Worm (Caenorhabditis elegans) whole organism, L4 larva: ENCODE results near the gene pqn-42.

Source experiments
- R02D3.7 ChIP-seq: fragments of 150-350 bp; sonication (generic microtip); optimal IDR thresholded peaks from 3 replicates; lab custom pipeline; 2014; ENCODE audit warnings: missing biosample characterization, missing genetic modification characterization
- T20F7.1 ChIP-seq: fragments of 200-800 bp; sonication (Bioruptor generic); optimal IDR thresholded peaks from 2 replicates; lab custom pipeline; 2018; ENCODE audit warnings: mild to moderate bottlenecking, missing genetic modification characterization, missing compliant biosample characterization
- Y48G9A.11 ChIP-seq: fragments of 200-800 bp; sonication (Bioruptor generic); IDR thresholded peaks from 2 replicates; pipeline ENCODE4 v1.3.6; 2022; ENCODE audit warnings: missing genetic modification reagents, missing genetic modification characterization, missing compliant biosample characterization
- aha-1 ChIP-seq: fragments of 150-350 bp; peaks from one replicate; lab custom pipeline; 2014; ENCODE audit warnings: missing biosample characterization, missing genetic modification characterization
- attf-4 ChIP-seq: sonication (generic microtip); optimal IDR thresholded peaks from 3 replicates; lab custom pipeline; 2017; ENCODE audit warnings: missing biosample characterization, missing genetic modification characterization
- ceh-32 ChIP-seq: sonication (generic microtip); optimal IDR thresholded peaks from 2 replicates; lab custom pipeline; 2016; ENCODE audit warnings: mild to moderate bottlenecking, missing genetic modification characterization, missing compliant biosample characterization; ENCODE audit not compliant: poor library complexity
- ctbp-1 ChIP-seq: fragments of 200-800 bp; sonication (Bioruptor generic); IDR thresholded peaks from 2 replicates; pipeline ENCODE4 v1.3.6; 2022; ENCODE audit warnings: missing genetic modification reagents, missing genetic modification characterization, missing compliant biosample characterization
- daf-16 ChIP-seq, 3 experiments: sonication (generic microtip); optimal IDR thresholded peaks; 2 replicates each; lab custom pipeline; 2016 to 2017; ENCODE audit warnings: missing genetic modification characterization in 3 of 3, missing genetic modification reagents in 3 of 3, mild to moderate bottlenecking in 2 of 3, missing compliant biosample characterization in 2 of 3, missing biosample characterization in 1 of 3, moderate library complexity in 1 of 3
- dmd-9 ChIP-seq: fragments of 200-800 bp; sonication (Bioruptor generic); IDR thresholded peaks from 2 replicates; pipeline ENCODE4 v1.3.6; 2022; ENCODE audit warnings: missing genetic modification reagents, missing genetic modification characterization, missing compliant biosample characterization
- duxl-1 ChIP-seq: sonication (generic microtip); optimal IDR thresholded peaks from 2 replicates; lab custom pipeline; 2016; ENCODE audit warnings: mild to moderate bottlenecking, missing genetic modification characterization, moderate library complexity, missing compliant biosample characterization; ENCODE audit not compliant: poor library complexity
- dve-1 ChIP-seq: sonication (generic microtip); optimal IDR thresholded peaks from 2 replicates; lab custom pipeline; 2017; ENCODE audit warnings: antibody characterized with exemption, mild to moderate bottlenecking, missing genetic modification characterization, missing compliant biosample characterization; ENCODE audit not compliant: insufficient read depth
- hlh-11 ChIP-seq: fragments of 200-800 bp; sonication (Bioruptor generic); optimal IDR thresholded peaks from 2 replicates; lab custom pipeline; 2018; ENCODE audit warnings: mild to moderate bottlenecking, missing genetic modification characterization, missing compliant biosample characterization
- lim-7 ChIP-seq: fragments of 200-800 bp; sonication (Bioruptor generic); IDR thresholded peaks from 2 replicates; pipeline ENCODE4 v1.3.6; 2022; ENCODE audit warnings: missing genetic modification characterization, missing compliant biosample characterization
- lin-15B ChIP-seq: fragments of 150-350 bp; sonication (generic microtip); optimal IDR thresholded peaks from 3 replicates; lab custom pipeline; 2014; ENCODE audit warnings: missing biosample characterization, missing genetic modification characterization
- lir-3 ChIP-seq: sonication (generic microtip); optimal IDR thresholded peaks from 2 replicates; lab custom pipeline; 2016; ENCODE audit warnings: mild to moderate bottlenecking, missing genetic modification characterization, missing compliant biosample characterization
- madf-5 ChIP-seq, 2 experiments: fragments of 200-800 bp; sonication (Bioruptor generic); IDR thresholded peaks; 2 replicates each; pipeline ENCODE4 v1.3.6; 2022; ENCODE audit warnings: missing compliant biosample characterization in 2 of 2, missing genetic modification characterization in 2 of 2
- nhr-41 ChIP-seq: fragments of 200-800 bp; sonication (Bioruptor generic); IDR thresholded peaks from 2 replicates; pipeline ENCODE4 v1.3.6; 2022; ENCODE audit warnings: missing genetic modification reagents, missing genetic modification characterization, missing compliant biosample characterization
- nhr-48 ChIP-seq: sonication (generic microtip); optimal IDR thresholded peaks from 2 replicates; lab custom pipeline; 2016; ENCODE audit warnings: mild to moderate bottlenecking, missing genetic modification characterization, missing compliant biosample characterization
- saeg-2 ChIP-seq: fragments of 200-800 bp; sonication (Bioruptor generic); IDR thresholded peaks from 2 replicates; pipeline ENCODE4 v1.3.6; 2022; ENCODE audit warnings: missing genetic modification reagents, missing genetic modification characterization, missing compliant biosample characterization
- set-16 ChIP-seq: fragments of 200-800 bp; sonication (Bioruptor generic); IDR thresholded peaks from 2 replicates; pipeline ENCODE4 v1.3.6; 2022; ENCODE audit warnings: missing genetic modification reagents, missing genetic modification characterization, missing compliant biosample characterization
- unc-62 ChIP-seq, 3 experiments: fragments of 150-350 bp in 1 of 3; sonication (generic microtip); optimal IDR thresholded peaks in 2 of 3; peaks in 1 of 3; 1 replicate in 1 of 3; 2 replicates in 2 of 3; lab custom pipeline; 2014 to 2017; ENCODE audit warnings: missing biosample characterization in 3 of 3, missing genetic modification characterization in 3 of 3, missing genetic modification reagents in 3 of 3, missing genotype in 1 of 3
- vab-7 ChIP-seq: fragments of 200-800 bp; sonication (Bioruptor generic); IDR thresholded peaks from 2 replicates; pipeline ENCODE4 v1.3.6; 2022; ENCODE audit warnings: missing genetic modification reagents, missing genetic modification characterization, missing compliant biosample characterization

Gene pqn-42

ce11 chrII:2412649-2413048 is 46.1 kb downstream of the pqn-42 start, which contains the start of gene fbxa-182 (continued):
- no peak for TF ChIP-seq lir-3 (tag; lab: Kevin White, UChicago)
- TF ChIP-seq, all 104 proteins: peak for 6

DNA sequence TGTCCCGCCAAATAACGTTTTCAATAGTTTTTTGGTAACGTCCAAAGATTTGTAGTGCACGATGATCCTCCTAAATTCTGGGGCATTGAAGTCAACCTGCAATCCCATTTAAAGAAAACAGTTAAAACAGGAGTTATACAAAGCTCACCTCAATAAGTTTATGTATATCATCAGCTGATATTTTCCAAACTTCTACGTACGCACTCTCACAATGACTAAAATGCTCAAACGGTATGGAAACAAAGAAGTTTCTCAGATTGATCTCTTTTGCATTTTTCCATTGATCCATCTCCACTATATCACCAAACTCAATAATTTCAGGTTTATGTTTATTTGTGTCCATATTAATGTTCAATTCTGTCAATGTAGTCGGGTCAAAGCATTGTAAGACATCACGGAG is 47.2 kb downstream of the pqn-42 start:
- TF ChIP-seq unc-62 (GFP tag; optimal IDR thresholded peaks at IDR 0.05 in 1 of 2; lab: Kevin White, UChicago) = peak in 1 of 2 experiments; percentile 51
- no peak for TF ChIP-seq unc-62 (tag; optimal IDR thresholded peaks at IDR 0.05; lab: Kevin White, UChicago)
- TF ChIP-seq lim-7 (GFP tag; lab: Robert Waterston, UW) = no peak
- TF ChIP-seq vab-7 (GFP tag; lab: Robert Waterston, UW) = no peak
- TF ChIP-seq R02D3.7 (tag; lab: Kevin White, UChicago) = no peak

- TF ChIP-seq saeg-2 = no peak
- peak; percentile 56; the same call in 1 of the 2 replicates for TF ChIP-seq set-16 (GFP tag; lab: Robert Waterston, UW)
- TF ChIP-seq dve-1 (tag; lab: Kevin White, UChicago) = no peak
- TF ChIP-seq ctbp-1 (GFP tag; lab: Robert Waterston, UW) = no peak
- no peak for TF ChIP-seq lin-15B (tag; lab: Kevin White, UChicago)
- 0 out of 4 replicates have a peak, but pooled peaks of 1 of the 2 experiments have one; percentile 22 for TF ChIP-seq madf-5 (GFP tag; IDR thresholded peaks at IDR 0.05; lab: Robert Waterston, UW)
- TF ChIP-seq ceh-32 (tag; lab: Kevin White, UChicago) = no peak
- TF ChIP-seq T20F7.1 (GFP tag; lab: Kevin White, UChicago) = no peak
- no peak for TF ChIP-seq nhr-41 (GFP tag; lab: Robert Waterston, UW)
- no peak for TF ChIP-seq Y48G9A.11 (GFP tag; lab: Robert Waterston, UW)
- no peak for TF ChIP-seq nhr-48
- no peak for TF ChIP-seq duxl-1 (tag; lab: Kevin White, UChicago)
- no peak for TF ChIP-seq R02D3.7 (tag; lab: Kevin White, UChicago)
- no peak for TF ChIP-seq hlh-11
- TF ChIP-seq daf-16 (GFP tag; optimal IDR thresholded peaks at IDR 0.05; lab: Kevin White, UChicago) = no peak
- TF ChIP-seq daf-16 (tag; optimal IDR thresholded peaks at IDR 0.05; lab: Kevin White, UChicago) = no peak
- TF ChIP-seq attf-4 (tag; lab: Kevin White, UChicago) = no peak
- peak; percentile 82 for TF ChIP-seq aha-1 (tag; lab: Kevin White, UChicago)
- TF ChIP-seq dmd-9 (GFP tag; lab: Robert Waterston, UW) = no peak
Observed at ce11 chrII:2411093-2411492, 47.7 kb downstream of the pqn-42 start.

DNA sequence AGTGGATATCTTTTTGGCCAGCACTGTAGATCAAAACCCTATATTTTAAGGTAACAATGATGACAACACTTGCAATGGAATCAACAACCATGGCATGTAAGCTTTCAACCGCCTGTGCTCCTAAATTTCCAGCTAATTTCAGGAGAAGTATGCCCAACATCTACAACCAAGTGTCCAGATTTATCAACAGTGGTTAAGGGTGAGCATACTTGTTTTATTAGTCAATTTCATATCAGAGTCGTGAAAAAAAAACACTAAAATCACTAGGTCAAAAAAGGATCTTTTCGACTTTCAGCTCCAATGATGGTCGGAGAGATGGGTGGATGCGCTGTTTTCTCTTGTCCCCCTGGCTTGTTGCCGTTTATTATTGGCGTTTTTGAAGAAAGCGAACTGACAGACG is 54.8 kb downstream of the pqn-42 start, which contains the start of gene F16G10.1:
Gene F16G10.1, plus strand, starts transcription at position 301 of the 400 bp plus-strand sequence.
- no peak for TF ChIP-seq lin-15B (tag; lab: Kevin White, UChicago)
- peak in 1 of 2 experiments; percentile 52 for TF ChIP-seq unc-62 (GFP tag; optimal IDR thresholded peaks at IDR 0.05 in 1 of 2; lab: Kevin White, UChicago)
- no peak for TF ChIP-seq unc-62 (tag; optimal IDR thresholded peaks at IDR 0.05; lab: Kevin White, UChicago)
